Fruit fly (Drosophila melanogaster): Measurements from ENCODE around the gene slmb.
A peak's percentile ranks its signal among the peaks of the same experiment; 100 is the strongest.

The slmb gene

DNA sequence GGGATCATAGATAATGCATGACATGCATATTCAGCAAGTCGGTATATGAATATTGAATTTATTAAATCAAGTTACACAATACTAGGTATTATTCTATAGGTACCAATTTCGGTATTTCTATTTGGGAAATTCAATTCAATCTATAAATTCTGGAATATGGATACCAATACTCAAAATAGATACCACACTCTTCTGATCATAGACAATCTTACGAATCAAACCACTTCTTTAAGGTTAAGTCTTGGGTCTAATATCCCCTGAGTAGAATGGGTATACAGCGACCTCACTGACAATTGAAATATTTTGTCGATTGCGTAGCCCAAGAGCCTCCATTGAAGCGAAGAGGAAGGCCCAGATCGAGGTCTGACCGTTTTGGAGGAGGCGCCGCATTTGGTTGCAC, 34.5 kb downstream of the slmb start:
- no peak for TF ChIP-seq CG5204 (GFP tag; optimal IDR thresholded peaks at IDR 0.05)
- TF ChIP-seq cic (GFP tag; optimal IDR thresholded peaks at IDR 0.05): no peak
- TF ChIP-seq ovo (GFP tag; optimal IDR thresholded peaks at IDR 0.05): no peak
- TF ChIP-seq Crg-1 (GFP tag; optimal IDR thresholded peaks at IDR 0.05): no peak
- TF ChIP-seq kay (GFP tag; ENCODE audit: borderline replicate concordance): no peak
- no peak for TF ChIP-seq CG14711 (tag; optimal IDR thresholded peaks at IDR 0.05)
- TF ChIP-seq CG7101 (tag; optimal IDR thresholded peaks at IDR 0.05): no peak

DNA sequence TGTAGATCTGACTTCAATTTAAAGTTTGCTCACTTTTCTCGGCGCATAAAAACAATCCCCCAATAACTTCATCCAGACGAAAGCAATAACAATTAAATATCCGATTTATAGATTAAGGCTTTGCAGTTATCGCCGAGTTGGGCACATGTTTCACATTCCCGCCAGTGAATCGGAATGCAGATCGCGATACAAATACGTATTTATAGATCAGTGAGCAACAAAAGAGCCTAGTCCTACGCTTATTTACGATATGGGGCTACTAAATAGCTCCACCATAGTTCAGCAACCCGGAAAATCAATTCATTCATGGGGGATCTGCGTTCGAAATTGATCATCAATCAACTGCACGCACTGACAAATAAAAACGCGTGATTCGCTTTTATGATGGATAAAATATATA, 35.2 kb downstream of the slmb start:
- TF ChIP-seq Hr96 (GFP tag; optimal IDR thresholded peaks at IDR 0.05): no peak
- no peak for TF ChIP-seq toe (GFP tag; optimal IDR thresholded peaks at IDR 0.05)
- TF ChIP-seq Crg-1 (GFP tag; optimal IDR thresholded peaks at IDR 0.05): no peak
- no peak for TF ChIP-seq CG33017 (tag; optimal IDR thresholded peaks at IDR 0.05)
- TF ChIP-seq Mnt (GFP tag; optimal IDR thresholded peaks at IDR 0.05): no peak
- no peak for TF ChIP-seq CG7101 (tag; optimal IDR thresholded peaks at IDR 0.05)
- TF ChIP-seq Clk (GFP tag; optimal IDR thresholded peaks at IDR 0.05): no peak

DNA sequence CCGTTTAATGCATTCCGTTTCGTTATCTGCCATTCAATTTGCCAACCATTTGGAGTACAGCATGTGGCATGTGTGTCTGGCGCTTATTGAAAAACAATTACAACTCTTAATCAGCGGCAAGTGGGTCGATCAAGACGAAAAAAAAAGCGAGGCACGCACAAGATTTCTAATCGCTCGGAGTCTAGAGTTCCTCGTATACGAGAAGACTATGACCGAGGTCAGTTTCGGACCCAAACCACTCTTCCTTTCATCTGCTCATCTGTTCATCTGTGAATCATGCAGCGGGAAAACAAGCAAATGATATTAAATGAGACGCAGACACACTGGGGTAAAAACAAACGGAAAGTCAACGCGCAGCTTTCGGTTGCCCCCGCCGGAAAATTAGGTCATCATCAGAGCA, 35.8 kb downstream of the slmb start:
- no peak for TF ChIP-seq Hr96 (GFP tag; optimal IDR thresholded peaks at IDR 0.05)

DNA sequence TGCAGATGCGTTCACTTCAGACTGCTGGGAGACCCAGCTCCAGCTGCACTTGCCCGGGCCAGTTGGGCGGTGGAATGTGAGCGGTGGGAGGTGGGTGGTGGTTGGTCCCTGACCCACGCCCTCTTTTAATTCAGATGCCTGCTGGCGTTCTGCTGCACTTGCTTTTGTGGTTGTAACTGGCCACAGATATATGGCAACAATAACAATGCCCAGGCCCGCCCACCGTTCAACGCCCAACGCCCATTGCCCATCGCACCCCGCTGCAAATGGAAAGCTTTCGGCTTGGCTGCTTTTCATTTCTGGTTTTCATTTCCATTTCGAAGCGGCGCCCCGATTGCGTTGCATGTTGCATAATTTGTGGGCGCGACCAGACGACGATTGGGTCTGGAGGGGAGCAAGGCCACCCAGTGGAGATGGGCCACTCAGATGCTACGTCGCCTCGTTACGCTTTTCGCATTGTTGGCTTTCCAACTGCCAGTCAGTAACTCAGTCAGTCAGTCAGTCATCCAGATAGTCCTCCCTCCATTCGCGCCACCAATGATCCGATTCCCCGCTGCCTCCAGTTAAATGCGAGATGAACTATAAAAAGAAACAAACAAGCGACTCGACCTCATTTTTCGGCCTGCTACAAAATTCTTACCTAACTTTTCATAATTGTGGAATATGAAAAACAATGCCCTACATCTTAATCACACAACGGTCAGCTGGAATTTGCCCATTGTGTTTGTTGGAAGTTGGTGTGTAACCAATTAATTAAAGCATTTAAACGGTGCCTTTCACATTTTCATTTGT, 36.9 kb downstream of the slmb start:
- TF ChIP-seq cic (GFP tag; optimal IDR thresholded peaks at IDR 0.05): no peak
- TF ChIP-seq CG12768 (GFP tag; optimal IDR thresholded peaks at IDR 0.05): no peak
- no peak for TF ChIP-seq CG14711 (tag; optimal IDR thresholded peaks at IDR 0.05)
- no peak for TF ChIP-seq CG33017 (tag; optimal IDR thresholded peaks at IDR 0.05)
- TF ChIP-seq ovo (GFP tag; optimal IDR thresholded peaks at IDR 0.05): no peak

DNA sequence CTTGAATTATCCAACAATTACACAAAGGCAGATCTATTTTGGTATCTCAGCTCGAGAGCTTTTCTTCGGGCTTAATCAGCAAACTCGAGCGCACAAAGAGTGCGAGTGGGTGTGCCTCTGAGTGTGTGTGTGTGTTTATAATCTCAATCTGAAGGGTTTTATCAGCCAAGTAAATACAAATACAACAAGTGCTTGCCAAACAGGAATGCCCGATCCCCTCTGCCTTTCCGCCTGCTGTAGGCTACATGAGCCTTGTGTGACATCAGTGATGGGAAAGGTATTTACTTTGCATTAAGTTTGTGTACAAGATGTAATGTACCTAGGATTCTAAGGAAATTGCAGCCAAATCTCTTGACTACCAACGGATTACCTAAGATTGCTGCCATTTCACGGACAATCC, 37.9 kb downstream of the slmb start:
- TF ChIP-seq tj (GFP tag; optimal IDR thresholded peaks at IDR 0.05): peak; percentile 31
- no peak for TF ChIP-seq pad (GFP tag; optimal IDR thresholded peaks at IDR 0.05)

DNA sequence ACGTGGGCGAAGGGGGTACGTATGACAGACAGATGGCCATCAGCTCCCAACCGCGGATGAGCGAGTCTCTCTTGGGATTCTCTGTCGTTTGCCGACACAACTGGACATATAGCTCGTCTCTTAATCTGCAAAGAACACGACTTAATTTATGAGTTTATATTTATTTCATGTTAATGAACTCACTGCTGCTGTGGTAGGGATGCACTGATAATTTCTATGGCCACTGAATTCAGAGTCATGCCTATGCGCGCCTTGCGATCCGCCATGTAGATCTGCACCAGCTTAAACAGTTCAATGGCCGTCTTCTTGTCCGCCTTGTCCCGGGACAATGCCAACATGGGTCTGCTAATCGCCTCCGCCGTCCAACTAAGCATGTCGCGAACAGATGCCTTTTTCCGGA, 42.3 kb downstream of the slmb start:
- TF ChIP-seq Clk (GFP tag; optimal IDR thresholded peaks at IDR 0.05): no peak
- no peak for TF ChIP-seq bab1 (GFP tag; optimal IDR thresholded peaks at IDR 0.05)
- no peak for TF ChIP-seq kay (GFP tag; ENCODE audit: borderline replicate concordance)
- no peak for TF ChIP-seq toe (GFP tag; optimal IDR thresholded peaks at IDR 0.05)
- no peak for TF ChIP-seq cnc (optimal IDR thresholded peaks at IDR 0.05)
- no peak for TF ChIP-seq CG5204 (GFP tag; optimal IDR thresholded peaks at IDR 0.05)
- TF ChIP-seq cic (GFP tag; optimal IDR thresholded peaks at IDR 0.05): no peak
- TF ChIP-seq CG33017 (tag; optimal IDR thresholded peaks at IDR 0.05): no peak
- TF ChIP-seq ovo (GFP tag; optimal IDR thresholded peaks at IDR 0.05): no peak
- no peak for TF ChIP-seq CG11617 (GFP tag; optimal IDR thresholded peaks at IDR 0.05)
- TF ChIP-seq Mnt (GFP tag; optimal IDR thresholded peaks at IDR 0.05): no peak
- no peak for TF ChIP-seq CG7045 (GFP tag; optimal IDR thresholded peaks at IDR 0.05)
- TF ChIP-seq CG7101 (tag; optimal IDR thresholded peaks at IDR 0.05): no peak
- no peak for TF ChIP-seq Crg-1 (GFP tag; optimal IDR thresholded peaks at IDR 0.05)

DNA sequence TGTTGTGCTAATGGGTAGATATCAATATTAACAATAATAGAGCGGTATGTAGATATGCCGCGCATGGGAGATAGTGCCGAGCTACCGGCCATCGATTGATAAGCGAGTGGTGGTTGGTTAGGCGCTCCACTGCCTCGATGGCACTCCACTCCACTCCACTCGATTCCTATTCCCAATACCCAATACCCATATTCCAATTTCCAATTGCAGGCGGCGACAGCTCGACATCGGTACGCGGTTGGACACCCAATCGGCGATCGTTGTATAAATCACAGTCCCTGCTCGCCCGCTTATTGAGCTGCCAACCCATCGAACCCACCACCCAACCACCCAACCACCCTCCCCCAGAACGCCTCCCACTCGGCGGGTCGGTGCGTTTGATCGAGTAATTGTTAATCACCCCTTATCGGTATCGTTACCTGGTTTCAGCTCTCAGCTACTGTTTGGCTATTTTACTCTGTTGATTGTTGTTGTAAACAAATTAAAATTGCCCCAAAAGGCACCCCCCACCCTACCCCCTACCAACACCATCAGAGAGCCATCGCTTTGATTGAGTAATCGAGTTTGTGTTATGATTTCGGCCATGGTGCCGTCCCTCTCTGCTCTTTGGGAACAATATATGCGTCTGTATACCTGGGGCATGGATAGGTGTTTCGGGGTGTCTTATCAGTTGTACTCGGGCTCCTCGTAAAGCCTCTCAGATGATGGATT, 46.3 kb downstream of the slmb start, which contains the start of gene HHEX:
TSS of gene HHEX (minus strand) at position 51 of the 711 bp plus-strand sequence.
- TF ChIP-seq CG7045 (GFP tag; optimal IDR thresholded peaks at IDR 0.05) (no peak), Mnt (GFP tag; optimal IDR thresholded peaks at IDR 0.05) (no peak), CG7101 (tag; optimal IDR thresholded peaks at IDR 0.05) (no peak), cic (GFP tag; optimal IDR thresholded peaks at IDR 0.05) (no peak), toe (GFP tag; optimal IDR thresholded peaks at IDR 0.05) (no peak), cnc (optimal IDR thresholded peaks at IDR 0.05) (no peak), CG12768 (GFP tag; optimal IDR thresholded peaks at IDR 0.05) (no peak), Clk (GFP tag; optimal IDR thresholded peaks at IDR 0.05) (no peak), CG33017 (tag; optimal IDR thresholded peaks at IDR 0.05) (no peak), pad (GFP tag; optimal IDR thresholded peaks at IDR 0.05) (no peak), tj (GFP tag; optimal IDR thresholded peaks at IDR 0.05) (no peak), ovo (GFP tag; optimal IDR thresholded peaks at IDR 0.05) (no peak), CG5204 (GFP tag; optimal IDR thresholded peaks at IDR 0.05) (no peak), Crg-1 (GFP tag; optimal IDR thresholded peaks at IDR 0.05) (no peak), Hr96 (GFP tag; optimal IDR thresholded peaks at IDR 0.05) (no peak), CG11617 (GFP tag; optimal IDR thresholded peaks at IDR 0.05) (no peak), kay (GFP tag; ENCODE audit: borderline replicate concordance) (no peak), CG14711 (tag; optimal IDR thresholded peaks at IDR 0.05) (no peak), bab1 (GFP tag; optimal IDR thresholded peaks at IDR 0.05) (no peak)
